Worm (Caenorhabditis elegans): Measurements from ENCODE around the gene che-6.

DNA sequence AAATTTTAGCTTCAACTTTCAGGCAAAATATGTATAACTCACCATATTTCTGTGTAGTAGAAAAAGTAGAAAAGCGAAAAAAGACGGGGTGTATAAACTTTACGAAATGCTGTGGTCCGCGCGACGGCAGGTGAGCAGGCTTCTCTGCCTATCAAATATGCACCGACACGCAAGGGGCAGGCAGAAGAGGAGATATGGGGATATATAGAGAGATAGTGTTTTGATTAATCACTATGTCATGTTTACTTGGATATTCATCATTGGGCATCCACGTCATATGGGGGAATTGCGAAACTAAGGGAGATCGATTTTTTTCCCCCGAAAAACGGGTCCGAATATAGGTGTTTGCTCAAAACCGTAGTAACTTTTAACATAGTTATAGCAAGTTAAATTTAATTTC lies 47.9 kb upstream of the che-6 start, which contains the start of gene gcy-37:
- TF ChIP-seq flt-1 (GFP tag; IDR thresholded peaks at IDR 0.05): no peak
- TF ChIP-seq tra-4 (tag; optimal IDR thresholded peaks at IDR 0.05): no peak
- TF ChIP-seq hnd-1 (tag; optimal IDR thresholded peaks at IDR 0.05): no peak
- TF ChIP-seq sea-1 (GFP tag; conservative IDR thresholded peaks at IDR 0.05): no peak
- no peak for TF ChIP-seq hmg-4 (GFP tag; optimal IDR thresholded peaks at IDR 0.05)
- TF ChIP-seq ama-1 (optimal IDR thresholded peaks at IDR 0.05): no peak

Measured in whole organism, early embryonic.